Worm (Caenorhabditis elegans) whole organism, mixed stage, embryonic: ENCODE results near the gene gpa-11.

ENCODE experiments used
- M03D4.4 ChIP-seq: sonication (generic microtip); optimal IDR thresholded peaks from 2 replicates; lab custom pipeline; 2017; ENCODE audit warnings: mild to moderate bottlenecking, missing genetic modification characterization, missing compliant biosample characterization
- bed-3 ChIP-seq: fragments of 200-800 bp; sonication (Bioruptor generic); optimal IDR thresholded peaks from 3 replicates; lab custom pipeline; 2018; ENCODE audit warnings: mild to moderate bottlenecking, missing genetic modification characterization, moderate library complexity, missing compliant biosample characterization
- blmp-1 ChIP-seq: fragments of 150-350 bp; optimal IDR thresholded peaks from 2 replicates; lab custom pipeline; 2014; ENCODE audit warnings: missing biosample characterization, missing genetic modification characterization
- ceh-39 ChIP-seq: fragments of 150-350 bp; optimal IDR thresholded peaks from 2 replicates; lab custom pipeline; 2014; ENCODE audit warnings: missing biosample characterization, missing genetic modification characterization
- ceh-43 ChIP-seq: fragments of 200-800 bp; sonication (Bioruptor generic); optimal IDR thresholded peaks from 2 replicates; lab custom pipeline; 2018; ENCODE audit warnings: mild to moderate bottlenecking, missing genetic modification characterization, moderate library complexity, missing compliant biosample characterization
- ceh-83 ChIP-seq: fragments of 200-800 bp; sonication (Bioruptor generic); optimal IDR thresholded peaks from 2 replicates; lab custom pipeline; 2018; ENCODE audit warnings: mild to moderate bottlenecking, missing genetic modification characterization, missing compliant biosample characterization
- ces-1 ChIP-seq: fragments of 150-350 bp; optimal IDR thresholded peaks from 2 replicates; lab custom pipeline; 2014; ENCODE audit warnings: missing biosample characterization, missing genetic modification reagents, missing genetic modification characterization
- cnd-1 ChIP-seq: fragments of 200-800 bp; sonication (Bioruptor generic); optimal IDR thresholded peaks from 2 replicates; lab custom pipeline; 2018; ENCODE audit warnings: mild to moderate bottlenecking, missing genetic modification characterization, missing compliant biosample characterization
- drap-1 ChIP-seq: fragments of 200-800 bp; sonication (Bioruptor generic); optimal IDR thresholded peaks from 3 replicates; lab custom pipeline; 2018; ENCODE audit warnings: mild to moderate bottlenecking, missing genetic modification characterization, missing compliant biosample characterization
- elt-1 ChIP-seq: sonication (generic microtip); optimal IDR thresholded peaks from 2 replicates; lab custom pipeline; 2017; ENCODE audit warnings: missing genetic modification characterization, mild to moderate bottlenecking, missing compliant biosample characterization, antibody characterized with exemption, moderate library complexity, borderline replicate concordance; ENCODE audit not compliant: insufficient read depth
- elt-3 ChIP-seq: fragments of 150-350 bp; optimal IDR thresholded peaks from 2 replicates; lab custom pipeline; 2014; ENCODE audit warnings: missing biosample characterization, missing genetic modification characterization
- flh-1 ChIP-seq: fragments of 200-800 bp; sonication (Bioruptor generic); optimal IDR thresholded peaks from 2 replicates; lab custom pipeline; 2018; ENCODE audit warnings: mild to moderate bottlenecking, missing genetic modification characterization, moderate library complexity, missing compliant biosample characterization
- ham-2 ChIP-seq: fragments of 200-800 bp; sonication (Bioruptor generic); optimal IDR thresholded peaks from 2 replicates; lab custom pipeline; 2018; ENCODE audit warnings: mild to moderate bottlenecking, missing genetic modification characterization, missing compliant biosample characterization
- hlh-1 ChIP-seq: fragments of 150-350 bp; optimal IDR thresholded peaks from 2 replicates; lab custom pipeline; 2014; ENCODE audit warnings: missing biosample characterization, missing genetic modification reagents, missing genetic modification characterization
- lin-13 ChIP-seq: fragments of 150-350 bp; optimal IDR thresholded peaks from 2 replicates; lab custom pipeline; 2014; ENCODE audit warnings: missing biosample characterization, missing genetic modification characterization
- lin-32 ChIP-seq: fragments of 200-800 bp; sonication (Bioruptor generic); optimal IDR thresholded peaks from 2 replicates; lab custom pipeline; 2018; ENCODE audit warnings: mild to moderate bottlenecking, missing genetic modification characterization, missing compliant biosample characterization
- lsy-2 ChIP-seq: fragments of 150-350 bp; optimal IDR thresholded peaks from 2 replicates; lab custom pipeline; 2014; ENCODE audit warnings: missing biosample characterization, missing genetic modification characterization
- mab-5 ChIP-seq: fragments of 150-350 bp; optimal IDR thresholded peaks from 2 replicates; lab custom pipeline; 2014; ENCODE audit warnings: missing biosample characterization, missing genetic modification characterization
- mep-1 ChIP-seq: fragments of 150-350 bp; optimal IDR thresholded peaks from 2 replicates; lab custom pipeline; 2017; ENCODE audit warnings: missing biosample characterization, missing genetic modification reagents, missing genetic modification characterization, inconsistent platforms
- mls-2 ChIP-seq: sonication (generic microtip); optimal IDR thresholded peaks from 2 replicates; lab custom pipeline; 2016; ENCODE audit warnings: mild to moderate bottlenecking, missing genetic modification characterization, moderate library complexity, missing compliant biosample characterization
- nhr-12 ChIP-seq: fragments of 150-350 bp; optimal IDR thresholded peaks from 2 replicates; lab custom pipeline; 2014; ENCODE audit warnings: missing biosample characterization, missing genetic modification characterization
- nhr-2 ChIP-seq: fragments of 150-350 bp; optimal IDR thresholded peaks from 2 replicates; lab custom pipeline; 2014; ENCODE audit warnings: missing biosample characterization, missing genetic modification characterization
- nhr-237 ChIP-seq: fragments of 150-350 bp; optimal IDR thresholded peaks from 2 replicates; lab custom pipeline; 2014; ENCODE audit warnings: missing biosample characterization, missing genetic modification characterization
- nhr-28 ChIP-seq: fragments of 150-350 bp; optimal IDR thresholded peaks from 2 replicates; lab custom pipeline; 2014; ENCODE audit warnings: missing biosample characterization, missing genetic modification characterization
- nhr-76 ChIP-seq: sonication (generic microtip); optimal IDR thresholded peaks from 2 replicates; lab custom pipeline; 2017; ENCODE audit warnings: missing biosample characterization, missing genetic modification characterization
- pha-4 ChIP-seq: fragments of 150-350 bp; optimal IDR thresholded peaks from 2 replicates; lab custom pipeline; 2018; ENCODE audit warnings: missing biosample characterization, missing genetic modification reagents, missing genetic modification characterization
- sem-2 ChIP-seq: fragments of 200-800 bp; sonication (Bioruptor generic); optimal IDR thresholded peaks from 2 replicates; lab custom pipeline; 2018; ENCODE audit warnings: mild to moderate bottlenecking, missing genetic modification characterization, missing compliant biosample characterization
- snpc-4 ChIP-seq: fragments of 150-350 bp; optimal IDR thresholded peaks from 2 replicates; lab custom pipeline; 2014; ENCODE audit warnings: missing biosample characterization, missing genetic modification characterization
- sptf-1 ChIP-seq: sonication (generic microtip); optimal IDR thresholded peaks from 2 replicates; lab custom pipeline; 2017; ENCODE audit warnings: mild to moderate bottlenecking, missing genetic modification characterization, moderate library complexity, missing compliant biosample characterization
- tbx-8 ChIP-seq: fragments of 200-800 bp; sonication (Bioruptor generic); optimal IDR thresholded peaks from 2 replicates; lab custom pipeline; 2018; ENCODE audit warnings: mild to moderate bottlenecking, missing genetic modification characterization, moderate library complexity, missing compliant biosample characterization
- unc-120 ChIP-seq: sonication (generic microtip); optimal IDR thresholded peaks from 2 replicates; lab custom pipeline; 2017; ENCODE audit warnings: missing genetic modification characterization, missing compliant biosample characterization; ENCODE audit not compliant: poor library complexity, severe bottlenecking
- unc-39 ChIP-seq: fragments of 150-350 bp; optimal IDR thresholded peaks from 2 replicates; lab custom pipeline; 2014; ENCODE audit warnings: missing biosample characterization, missing genetic modification characterization
- unc-62 ChIP-seq: fragments of 150-350 bp; optimal IDR thresholded peaks from 2 replicates; lab custom pipeline; 2014; ENCODE audit warnings: missing biosample characterization, missing genetic modification reagents, missing genetic modification characterization
- zip-8 ChIP-seq: fragments of 150-350 bp; optimal IDR thresholded peaks from 2 replicates; lab custom pipeline; 2014; ENCODE audit warnings: missing biosample characterization, missing genetic modification characterization
- ztf-11 ChIP-seq: fragments of 150-350 bp; optimal IDR thresholded peaks from 2 replicates; lab custom pipeline; 2014; ENCODE audit warnings: missing biosample characterization, missing genetic modification characterization

Gene gpa-11

ce11 chrII:4230816-4231435, 16.1 kb upstream of the gpa-11 start, which contains the start of gene C16A11.10:
C16A11.10 (plus strand) TSS chrII:4231385.
- no peak for TF ChIP-seq flh-1 (GFP tag; lab: Kevin White, UChicago)
- TF ChIP-seq lin-32 (GFP tag; lab: Kevin White, UChicago) = no peak
- no peak for TF ChIP-seq pha-4 (tag; lab: Kevin White, UChicago)
- TF ChIP-seq nhr-12 (tag; lab: Kevin White, UChicago) = no peak
- TF ChIP-seq ztf-11 (tag; lab: Kevin White, UChicago) = no peak
- no peak for TF ChIP-seq nhr-2 (tag; lab: Kevin White, UChicago)
- TF ChIP-seq elt-1 (tag; lab: Kevin White, UChicago) = no peak
- TF ChIP-seq ceh-43 (GFP tag; lab: Kevin White, UChicago) = no peak
- TF ChIP-seq mep-1 = no peak
- TF ChIP-seq nhr-28 (tag; lab: Kevin White, UChicago) = no peak
- no peak for TF ChIP-seq sptf-1 (tag; lab: Kevin White, UChicago)
- no peak for TF ChIP-seq unc-120 (tag; lab: Kevin White, UChicago)
- TF ChIP-seq tbx-8 = no peak
- TF ChIP-seq sem-2 (GFP tag; lab: Kevin White, UChicago) = no peak
- TF ChIP-seq ceh-83 = no peak
- TF ChIP-seq M03D4.4 = no peak
- TF ChIP-seq drap-1 = no peak
- no peak for TF ChIP-seq snpc-4 (tag; lab: Kevin White, UChicago)

- TF ChIP-seq ceh-39 (tag; lab: Kevin White, UChicago) (no peak), nhr-28 (tag; lab: Kevin White, UChicago) (no peak), tbx-8 (no peak), unc-62 (GFP tag; lab: Kevin White, UChicago) (no peak), hlh-1 (tag; lab: Kevin White, UChicago) (no peak)
These were observed 11.0 kb upstream of the gpa-11 start, which contains the start of gene fbxc-43 for ce11 chrII:4235959-4236358. fbxc-43 (minus strand) TSS chrII:4235996.

- TF ChIP-seq sem-2 (GFP tag; lab: Kevin White, UChicago) (peak; percentile 15), unc-39 (tag; lab: Kevin White, UChicago) (no peak), nhr-237 (no peak), ces-1 (GFP tag; lab: Kevin White, UChicago) (no peak), M03D4.4 (peak; percentile 85), nhr-2 (tag; lab: Kevin White, UChicago) (no peak), nhr-28 (tag; lab: Kevin White, UChicago) (no peak), ceh-39 (tag; lab: Kevin White, UChicago) (no peak), ztf-11 (tag; lab: Kevin White, UChicago) (peak; percentile 54), tbx-8 (no peak), hlh-1 (tag; lab: Kevin White, UChicago) (peak; percentile 40), mab-5 (tag; lab: Kevin White, UChicago) (peak; percentile 55), nhr-76 (tag; lab: Kevin White, UChicago) (no peak), unc-120 (tag; lab: Kevin White, UChicago) (peak; percentile 29), drap-1 (peak; percentile 49), lin-32 (GFP tag; lab: Kevin White, UChicago) (peak; percentile 0), ham-2 (GFP tag; lab: Kevin White, UChicago) (peak; percentile 40), mls-2 (tag; lab: Kevin White, UChicago) (peak; percentile 69), mep-1 (peak; percentile 69), unc-62 (GFP tag; lab: Kevin White, UChicago) (no peak), elt-3 (tag; lab: Kevin White, UChicago) (no peak), lin-13 (peak; percentile 27), flh-1 (GFP tag; lab: Kevin White, UChicago) (no peak), ceh-43 (GFP tag; lab: Kevin White, UChicago) (peak; percentile 76), cnd-1 (tag; lab: Kevin White, UChicago) (peak; percentile 54), nhr-12 (tag; lab: Kevin White, UChicago) (no peak), ceh-83 (peak; percentile 76), blmp-1 (tag; lab: Kevin White, UChicago) (peak; percentile 21), elt-1 (tag; lab: Kevin White, UChicago) (peak; percentile 12), bed-3 (GFP tag; lab: Kevin White, UChicago) (peak; percentile 60), snpc-4 (tag; lab: Kevin White, UChicago) (no peak), pha-4 (tag; lab: Kevin White, UChicago) (no peak), sptf-1 (tag; lab: Kevin White, UChicago) (peak; percentile 89), zip-8 (no peak), lsy-2 (tag; lab: Kevin White, UChicago) (peak; percentile 58)
- TF ChIP-seq, all 35 proteins: peak for 20
These were observed 9.2 kb upstream of the gpa-11 start, which contains the start of the genes fbxc-44 and C16A11.2 for ce11 chrII:4237701-4238214. fbxc-44 (minus strand) TSS chrII:4237751. C16A11.2 (plus strand) TSS chrII:4238203.
